Fruit fly (Drosophila melanogaster) whole organism, pupa: ENCODE measurements around the gene CG33306.

Experiments used
- CG10348 ChIP-seq: fragments of 200-800 bp; sonication (Bioruptor generic); IDR thresholded peaks from 2 replicates; pipeline ENCODE4 v1.3.6; 2022; ENCODE audit warnings: missing biosample characterization, missing genetic modification characterization
- CG12605 ChIP-seq: fragments of 200-800 bp; sonication (Bioruptor generic); IDR thresholded peaks from 2 replicates; pipeline ENCODE4 v1.3.6; 2022; ENCODE audit warnings: missing biosample characterization, missing genetic modification characterization
- CG13204 ChIP-seq: fragments of 200-800 bp; sonication (Bioruptor generic); optimal IDR thresholded peaks from 2 replicates; lab custom pipeline; 2018; ENCODE audit warnings: missing biosample characterization, mild to moderate bottlenecking, missing genetic modification characterization, moderate library complexity
- CG14655 ChIP-seq: fragments of 200-800 bp; sonication (Bioruptor generic); optimal IDR thresholded peaks from 3 replicates; lab custom pipeline; 2017; ENCODE audit warnings: mild to moderate bottlenecking, missing biosample characterization, missing genetic modification reagents, missing genetic modification characterization
- CG15710 ChIP-seq: fragments of 200-800 bp; sonication (Bioruptor generic); optimal IDR thresholded peaks from 2 replicates; lab custom pipeline; 2018; ENCODE audit warnings: missing biosample characterization, mild to moderate bottlenecking, missing genetic modification characterization, moderate library complexity
- CG17806 ChIP-seq: fragments of 200-800 bp; sonication (Bioruptor generic); optimal IDR thresholded peaks from 2 replicates; lab custom pipeline; 2018; ENCODE audit warnings: missing biosample characterization, mild to moderate bottlenecking, missing genetic modification characterization, moderate library complexity
- CG32121 ChIP-seq: fragments of 200-800 bp; sonication (Bioruptor generic); IDR thresholded peaks from 2 replicates; pipeline ENCODE4 v1.3.6; 2022; ENCODE audit warnings: missing biosample characterization, missing genetic modification characterization
- CG34367 ChIP-seq: fragments of 200-800 bp; sonication (Bioruptor generic); optimal IDR thresholded peaks from 2 replicates; lab custom pipeline; 2018; ENCODE audit warnings: missing biosample characterization, mild to moderate bottlenecking, missing genetic modification characterization
- CG4496 ChIP-seq: fragments of 200-800 bp; sonication (Bioruptor generic); IDR thresholded peaks from 3 replicates; pipeline ENCODE4 v1.3.6; 2022; ENCODE audit warnings: missing biosample characterization, missing genetic modification characterization
- CG8159 ChIP-seq: fragments of 200-800 bp; sonication (Bioruptor generic); optimal IDR thresholded peaks from 3 replicates; lab custom pipeline; 2018; ENCODE audit warnings: missing biosample characterization, mild to moderate bottlenecking, missing genetic modification characterization, moderate library complexity
- CG8301 ChIP-seq: fragments of 200-800 bp; sonication (Bioruptor generic); optimal IDR thresholded peaks from 2 replicates; lab custom pipeline; 2018; ENCODE audit warnings: missing biosample characterization, mild to moderate bottlenecking, missing genetic modification characterization
- CG9948 ChIP-seq: fragments of 200-800 bp; sonication (Bioruptor generic); optimal IDR thresholded peaks from 2 replicates; lab custom pipeline; 2018; ENCODE audit warnings: missing biosample characterization, mild to moderate bottlenecking, missing genetic modification characterization, moderate library complexity
- D1 ChIP-seq: fragments of 200-800 bp; sonication (Bioruptor generic); optimal IDR thresholded peaks from 2 replicates; lab custom pipeline; 2018; ENCODE audit warnings: missing biosample characterization, mild to moderate bottlenecking, missing genetic modification characterization, moderate library complexity
- EcR ChIP-seq: fragments of 200-800 bp; sonication (Bioruptor generic); optimal IDR thresholded peaks from 3 replicates; lab custom pipeline; 2019; ENCODE audit warnings: missing biosample characterization, missing genetic modification characterization, mild to moderate bottlenecking, moderate library complexity, missing genetic modification reagents
- Ets98B ChIP-seq: fragments of 200-800 bp; sonication (Bioruptor generic); IDR thresholded peaks from 2 replicates; pipeline ENCODE4 v1.3.6; 2022; ENCODE audit warnings: missing biosample characterization, missing genetic modification characterization
- Pif1A ChIP-seq: fragments of 200-800 bp; sonication (Bioruptor generic); optimal IDR thresholded peaks from 3 replicates; lab custom pipeline; 2016; ENCODE audit warnings: missing biosample characterization, missing genetic modification characterization
- Pif1B ChIP-seq: fragments of 200-800 bp; sonication (Bioruptor generic); optimal IDR thresholded peaks from 3 replicates; lab custom pipeline; 2016; ENCODE audit warnings: missing biosample characterization, missing genetic modification characterization
- Snoo ChIP-seq: fragments of 200-800 bp; sonication (Bioruptor generic); optimal IDR thresholded peaks from 3 replicates; lab custom pipeline; 2017; ENCODE audit warnings: missing biosample characterization, mild to moderate bottlenecking, missing genetic modification characterization, inconsistent platforms
- fd96Ca ChIP-seq: fragments of 200-800 bp; sonication (Bioruptor generic); IDR thresholded peaks from 3 replicates; pipeline ENCODE4 v1.3.6; 2022; ENCODE audit warnings: missing biosample characterization, missing genetic modification characterization
- gl ChIP-seq: fragments of 200-800 bp; sonication (Bioruptor generic); optimal IDR thresholded peaks from 2 replicates; lab custom pipeline; 2018; ENCODE audit warnings: missing biosample characterization, mild to moderate bottlenecking, missing genetic modification characterization
- rn ChIP-seq: fragments of 200-800 bp; sonication (Bioruptor generic); IDR thresholded peaks from 2 replicates; pipeline ENCODE4 v1.3.6; 2022; ENCODE audit warnings: missing biosample characterization, missing genetic modification characterization

CG33306 gene

DNA sequence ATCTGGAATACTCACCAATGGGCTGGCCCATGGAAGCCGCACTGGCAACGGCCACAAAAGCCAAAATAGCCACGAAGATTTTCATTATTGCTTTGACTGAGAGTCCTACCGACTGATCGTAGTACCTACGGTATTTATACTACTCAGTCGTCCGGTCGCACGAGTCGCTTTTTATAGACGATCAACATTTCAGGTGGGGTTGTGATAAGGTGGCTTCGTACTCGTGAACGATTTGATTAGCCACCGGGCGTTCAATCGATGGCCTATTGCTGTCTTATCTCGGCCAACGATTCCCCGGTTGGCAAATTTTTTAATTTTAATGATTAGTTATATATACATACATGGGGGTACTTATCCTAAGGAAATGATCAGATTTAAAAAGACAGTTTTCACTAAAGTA lies 1.6 kb upstream of the CG33306 start, which contains the start of gene CG8997:
Gene CG8997 (minus strand): TSS at position 148 of the 400 bp plus-strand sequence.
- no peak for TF ChIP-seq CG12605 (GFP tag; lab: Robert Waterston, UW)
- no peak for TF ChIP-seq CG13204 (GFP tag; lab: Kevin White, UChicago)
- TF ChIP-seq Pif1B (GFP tag; lab: Kevin White, UChicago) = no peak
- no peak for TF ChIP-seq D1 (tag; lab: Kevin White, UChicago)
- no peak for TF ChIP-seq CG32121 (GFP tag; lab: Robert Waterston, UW)
- TF ChIP-seq CG8159 (tag; lab: Kevin White, UChicago) = no peak
- no peak for TF ChIP-seq Pif1A (GFP tag; lab: Kevin White, UChicago)
- TF ChIP-seq CG4496 = no peak
- TF ChIP-seq EcR (GFP tag; lab: Kevin White, UChicago) = no peak
- TF ChIP-seq CG10348 (GFP tag; lab: Robert Waterston, UW) = no peak
- no peak for TF ChIP-seq gl
- TF ChIP-seq CG9948 (tag; lab: Kevin White, UChicago) = no peak

DNA sequence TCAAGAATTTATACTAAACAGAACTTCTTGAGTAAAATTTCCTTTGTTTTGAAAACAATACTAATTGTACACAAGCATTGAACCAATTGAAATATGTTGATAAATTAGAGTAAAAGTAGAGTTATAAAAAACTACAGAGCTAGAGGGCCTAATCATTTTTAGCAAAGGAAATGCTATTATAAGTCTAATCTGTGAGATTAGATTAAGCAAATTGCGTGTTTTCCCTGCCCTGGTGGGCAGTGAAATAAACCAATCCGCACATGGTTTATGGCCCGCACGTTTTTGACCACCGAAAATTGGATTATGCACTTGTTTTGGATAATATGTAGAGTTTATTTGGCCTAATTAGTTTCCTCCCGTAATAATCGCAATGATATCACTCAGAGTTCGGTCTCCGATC lies 970 bp downstream of the CG33306 start:
- TF ChIP-seq CG12605 (GFP tag; lab: Robert Waterston, UW) = no peak
- TF ChIP-seq Ets98B (GFP tag; lab: Robert Waterston, UW) = no peak
- TF ChIP-seq CG32121 (GFP tag; lab: Robert Waterston, UW) = no peak
- TF ChIP-seq gl = no peak
- no peak for TF ChIP-seq CG34367 (tag; lab: Kevin White, UChicago)
- TF ChIP-seq CG15710 (tag; lab: Kevin White, UChicago) = no peak
- TF ChIP-seq Snoo (tag; lab: Kevin White, UChicago) = no peak
- no peak for TF ChIP-seq Pif1A (GFP tag; lab: Kevin White, UChicago)

DNA sequence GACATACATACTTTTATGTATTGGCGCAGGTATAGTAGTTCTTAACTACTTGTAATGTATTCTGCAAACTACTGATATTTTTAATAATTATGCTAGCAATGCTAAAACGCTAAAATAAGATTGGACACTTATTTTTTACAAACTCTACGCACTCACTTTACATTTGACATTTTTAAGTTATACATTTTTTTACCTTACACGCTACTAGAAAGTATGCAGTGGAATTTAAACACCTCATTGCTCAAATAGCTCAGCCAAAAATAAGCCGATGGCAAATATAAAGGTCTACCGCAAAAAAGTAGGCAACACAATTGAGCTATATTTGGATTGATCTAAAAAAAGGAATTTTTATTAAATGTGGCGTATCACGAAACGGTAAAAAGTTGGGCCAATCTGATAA lies 1.5 kb downstream of the CG33306 start:
- TF ChIP-seq CG34367 (tag; lab: Kevin White, UChicago) (no peak), D1 (tag; lab: Kevin White, UChicago) (peak; percentile 29), CG12605 (GFP tag; lab: Robert Waterston, UW) (no peak), CG8301 (tag; lab: Kevin White, UChicago) (no peak)

DNA sequence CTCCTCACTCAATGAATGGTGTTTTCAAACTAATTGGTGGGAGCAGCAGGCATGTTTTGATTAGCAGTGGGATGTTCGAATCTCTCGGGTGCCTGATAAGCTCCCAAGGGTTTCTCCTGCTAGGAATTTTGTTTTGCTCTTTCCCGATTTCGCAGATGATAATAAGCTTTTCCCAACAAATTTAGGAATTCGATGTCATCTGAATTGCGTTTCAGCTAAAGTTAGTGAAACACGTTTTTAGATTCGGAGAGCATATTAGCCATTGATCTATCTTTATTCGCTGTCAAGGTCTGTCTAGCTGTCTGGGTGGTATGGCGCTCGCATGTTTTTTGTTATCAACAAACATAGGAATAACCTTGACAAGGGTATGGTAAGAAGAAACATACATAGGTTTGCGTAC lies 2.0 kb downstream of the CG33306 start, which contains the start of gene CG33307:
Gene CG33307 (minus strand): TSS at position 13 of the 400 bp plus-strand sequence.
- TF ChIP-seq Snoo (tag; lab: Kevin White, UChicago) (no peak), CG32121 (GFP tag; lab: Robert Waterston, UW) (no peak), CG15710 (tag; lab: Kevin White, UChicago) (no peak), CG8301 (tag; lab: Kevin White, UChicago) (no peak), CG4496 (no peak), CG8159 (tag; lab: Kevin White, UChicago) (no peak), CG10348 (GFP tag; lab: Robert Waterston, UW) (no peak), gl (no peak), Pif1A (GFP tag; lab: Kevin White, UChicago) (no peak), CG13204 (GFP tag; lab: Kevin White, UChicago) (no peak), Pif1B (GFP tag; lab: Kevin White, UChicago) (no peak), CG14655 (GFP tag; lab: Kevin White, UChicago) (no peak), CG34367 (tag; lab: Kevin White, UChicago) (no peak), D1 (tag; lab: Kevin White, UChicago) (no peak), CG17806 (no peak), Ets98B (GFP tag; lab: Robert Waterston, UW) (no peak), CG9948 (tag; lab: Kevin White, UChicago) (no peak), EcR (GFP tag; lab: Kevin White, UChicago) (no peak), rn (GFP tag; lab: Robert Waterston, UW) (no peak), CG12605 (GFP tag; lab: Robert Waterston, UW) (no peak)

DNA sequence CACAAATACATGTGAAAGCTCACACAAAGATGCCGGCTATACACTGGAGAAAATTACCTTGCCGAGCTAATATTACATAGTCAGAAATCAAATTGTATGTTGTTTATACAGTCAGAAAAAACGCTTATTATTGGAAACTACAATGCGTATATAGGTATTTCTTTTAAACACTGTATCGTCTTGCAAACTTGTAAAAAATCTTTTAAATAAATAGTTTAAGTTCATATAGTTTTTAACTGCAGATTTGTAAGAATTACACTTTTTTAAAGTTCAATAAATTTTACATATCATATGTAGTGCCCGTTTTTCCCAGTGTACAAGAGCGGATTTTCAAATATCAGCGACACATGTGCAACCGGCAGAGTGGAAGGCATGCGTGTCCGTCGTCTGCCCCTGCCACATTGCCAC lies 3.8 kb downstream of the CG33306 start:
- peak; percentile 76 for TF ChIP-seq Pif1B (GFP tag; lab: Kevin White, UChicago)
- TF ChIP-seq Snoo (tag; lab: Kevin White, UChicago) = peak; percentile 91
- peak; percentile 86 for TF ChIP-seq CG8159 (tag; lab: Kevin White, UChicago)
- peak; percentile 83 for TF ChIP-seq Pif1A (GFP tag; lab: Kevin White, UChicago)
- TF ChIP-seq CG34367 (tag; lab: Kevin White, UChicago) = peak; percentile 76
- TF ChIP-seq D1 (tag; lab: Kevin White, UChicago) = peak; percentile 82
- TF ChIP-seq CG10348 (GFP tag; lab: Robert Waterston, UW) = 0 out of 2 replicates have a peak, but pooled peaks have one; percentile 16
- TF ChIP-seq fd96Ca (GFP tag; lab: Robert Waterston, UW) = no peak; the same call in 2 of the 3 replicates
- TF ChIP-seq Ets98B (GFP tag; lab: Robert Waterston, UW) = peak; percentile 80
- peak; percentile 83 for TF ChIP-seq CG15710 (tag; lab: Kevin White, UChicago)
- TF ChIP-seq gl = peak; percentile 40
- TF ChIP-seq CG8301 (tag; lab: Kevin White, UChicago) = peak; percentile 88
- peak; percentile 46 for TF ChIP-seq CG13204 (GFP tag; lab: Kevin White, UChicago)
- TF ChIP-seq CG17806 = peak; percentile 81
- TF ChIP-seq CG12605 (GFP tag; lab: Robert Waterston, UW) = peak; percentile 56
- peak; percentile 48; the same call in 1 of the 2 replicates for TF ChIP-seq rn (GFP tag; lab: Robert Waterston, UW)
- TF ChIP-seq EcR (GFP tag; lab: Kevin White, UChicago) = no peak
- TF ChIP-seq CG14655 (GFP tag; lab: Kevin White, UChicago) = peak; percentile 92
- TF ChIP-seq CG9948 (tag; lab: Kevin White, UChicago) = peak; percentile 88
- peak; percentile 86 for TF ChIP-seq CG4496
- peak; percentile 90 for TF ChIP-seq CG32121 (GFP tag; lab: Robert Waterston, UW)
